Worm (Caenorhabditis elegans) whole organism, midembryonic: ENCODE results near the gene F15E6.10.

ENCODE experiments used
- flt-1 ChIP-seq: fragments of 200-800 bp; sonication (Bioruptor generic); IDR thresholded peaks from 2 replicates; pipeline ENCODE4 v1.3.6; 2022; ENCODE audit warnings: missing genetic modification characterization, missing compliant biosample characterization
- med-1 ChIP-seq: sonication (generic microtip); optimal IDR thresholded peaks from 2 replicates; lab custom pipeline; 2017; ENCODE audit warnings: missing genetic modification characterization, mild to moderate bottlenecking, missing compliant biosample characterization, antibody characterized with exemption, missing genetic modification reagents; ENCODE audit not compliant: insufficient read depth
- tab-1 ChIP-seq: fragments of 200-800 bp; sonication (Bioruptor generic); IDR thresholded peaks from 2 replicates; pipeline ENCODE4 v1.3.6; 2022; ENCODE audit warnings: missing genetic modification characterization, missing compliant biosample characterization

- TF ChIP-seq flt-1 (GFP tag; lab: Robert Waterston, UW) (no peak), tab-1 (no peak), med-1 (GFP tag; lab: Kevin White, UChicago) (no peak)
Observed at ce11 chrIV:4292569-4292968, at the start of gene F15E6.10.
